Fruit fly (Drosophila melanogaster): ENCODE data around the gene CG7920.

The CG7920 gene

dm6 chr3R:30056592-30057135 is 41.6 kb upstream of the CG7920 start, which contains the start of the genes CG7950 and Rpp14a (continued):
- TF ChIP-seq CG17359 (tag; optimal IDR thresholded peaks at IDR 0.05): peak; percentile 69
- peak; percentile 38 for TF ChIP-seq zf30C (GFP tag; optimal IDR thresholded peaks at IDR 0.05)
- no peak for TF ChIP-seq grn (GFP tag; optimal IDR thresholded peaks at IDR 0.05)
- peak; percentile 64 for TF ChIP-seq trh (GFP tag; optimal IDR thresholded peaks at IDR 0.05)
- TF ChIP-seq CG4707 (GFP tag; optimal IDR thresholded peaks at IDR 0.05): peak; percentile 5
- peak; percentile 45 for TF ChIP-seq Ravus (GFP tag; IDR thresholded peaks at IDR 0.05)
- peak in 1 of 3 experiments; percentile 67 for TF ChIP-seq lola (GFP tag; optimal IDR thresholded peaks at IDR 0.05)
- peak; percentile 88 for TF ChIP-seq CG14441 (GFP tag; IDR thresholded peaks at IDR 0.05)
- peak; percentile 22 for TF ChIP-seq CG10431 (GFP tag; optimal IDR thresholded peaks at IDR 0.05)
- peak; percentile 75 for TF ChIP-seq zen (tag; optimal IDR thresholded peaks at IDR 0.05)
- peak; percentile 43 for TF ChIP-seq slou (GFP tag; optimal IDR thresholded peaks at IDR 0.05)
- TF ChIP-seq row (GFP tag; IDR thresholded peaks at IDR 0.05): peak; percentile 88
- no peak for TF ChIP-seq Kr (GFP tag; optimal IDR thresholded peaks at IDR 0.05)
- TF ChIP-seq gem (tag; optimal IDR thresholded peaks at IDR 0.05): peak; percentile 88
- peak; percentile 85 for TF ChIP-seq PHDP (tag; optimal IDR thresholded peaks at IDR 0.05)
- TF ChIP-seq crp (GFP tag; optimal IDR thresholded peaks at IDR 0.05): peak; percentile 71 to 93
- TF ChIP-seq ash1 (GFP tag; optimal IDR thresholded peaks at IDR 0.05): no peak
- peak; percentile 70 for TF ChIP-seq CG17385 (GFP tag; optimal IDR thresholded peaks at IDR 0.05)
- TF ChIP-seq C15 (GFP tag; IDR thresholded peaks at IDR 0.05): no peak
- no peak for TF ChIP-seq yki (optimal IDR thresholded peaks at IDR 0.05)
- peak; percentile 67 for TF ChIP-seq CG10654 (GFP tag; optimal IDR thresholded peaks at IDR 0.05)
- TF ChIP-seq CG12744 (GFP tag; optimal IDR thresholded peaks at IDR 0.05): peak; percentile 53
- TF ChIP-seq Blimp-1 (GFP tag; optimal IDR thresholded peaks at IDR 0.05): peak; percentile 65
- TF ChIP-seq CG6254 (GFP tag; optimal IDR thresholded peaks at IDR 0.05): no peak
- peak; percentile 85 for TF ChIP-seq CG2712 (tag; optimal IDR thresholded peaks at IDR 0.05)
- TF ChIP-seq Sox102F (GFP tag; optimal IDR thresholded peaks at IDR 0.05): peak; percentile 85
- no peak for TF ChIP-seq Tbp (GFP tag; optimal IDR thresholded peaks at IDR 0.05)
- peak; percentile 61; the same call in 1 of the 2 replicates for TF ChIP-seq CG8765 (GFP tag; IDR thresholded peaks at IDR 0.05)
- TF ChIP-seq CG6175 (GFP tag; IDR thresholded peaks at IDR 0.05): no peak
- TF ChIP-seq CG10366 (GFP tag; IDR thresholded peaks at IDR 0.05): peak; percentile 84
- peak; percentile 78 for TF ChIP-seq tgo (GFP tag; IDR thresholded peaks at IDR 0.05)
- peak; percentile 33; the same call in 1 of the 2 replicates for TF ChIP-seq cas (GFP tag; IDR thresholded peaks at IDR 0.05)
- peak; percentile 74 for TF ChIP-seq CG15696 (tag; optimal IDR thresholded peaks at IDR 0.05)
- peak; percentile 57 for TF ChIP-seq eyg (GFP tag; optimal IDR thresholded peaks at IDR 0.05)
- TF ChIP-seq NfI (GFP tag; optimal IDR thresholded peaks at IDR 0.05): peak; percentile 79
- peak; percentile 59 for TF ChIP-seq NFAT (GFP tag; IDR thresholded peaks at IDR 0.05)
- TF ChIP-seq CG33213 (GFP tag; optimal IDR thresholded peaks at IDR 0.05): peak; percentile 69
- TF ChIP-seq btn (GFP tag; optimal IDR thresholded peaks at IDR 0.05): peak; percentile 61
- TF ChIP-seq CG4617 (GFP tag; optimal IDR thresholded peaks at IDR 0.05; ENCODE audit: borderline replicate concordance): peak; percentile 36
- TF ChIP-seq wdn (GFP tag; IDR thresholded peaks at IDR 0.05): peak; percentile 66
- TF ChIP-seq chm (GFP tag; IDR thresholded peaks at IDR 0.05): peak; percentile 75
- peak; percentile 54 for TF ChIP-seq odd (GFP tag; optimal IDR thresholded peaks at IDR 0.05)
- TF ChIP-seq rib (GFP tag; IDR thresholded peaks at IDR 0.05): peak; percentile 32; the same call in 1 of the 2 replicates
- TF ChIP-seq Dip3 (GFP tag; optimal IDR thresholded peaks at IDR 0.05): peak; percentile 84
- no peak for TF ChIP-seq fd64A (GFP tag; optimal IDR thresholded peaks at IDR 0.05)
- peak; percentile 75 for TF ChIP-seq CG2678 (tag; optimal IDR thresholded peaks at IDR 0.05)
- TF ChIP-seq Bteb2 (GFP tag; optimal IDR thresholded peaks at IDR 0.05): peak; percentile 82
- peak; percentile 62; the same call in 2 of the 3 replicates for TF ChIP-seq CG7357 (GFP tag; IDR thresholded peaks at IDR 0.05)
- peak; percentile 68 for TF ChIP-seq CG10147 (GFP tag; optimal IDR thresholded peaks at IDR 0.05)
- TF ChIP-seq Atf-2 (GFP tag; optimal IDR thresholded peaks at IDR 0.05): peak; percentile 45
